Worm (Caenorhabditis elegans) whole organism, mixed stage, embryonic: ENCODE data around the gene F56H9.8.

Source experiments
- elt-3 ChIP-seq: fragments of 150-350 bp; optimal IDR thresholded peaks from 2 replicates; lab custom pipeline; 2014; ENCODE audit warnings: missing biosample characterization, missing genetic modification characterization
- flh-1 ChIP-seq: fragments of 200-800 bp; sonication (Bioruptor generic); optimal IDR thresholded peaks from 2 replicates; lab custom pipeline; 2018; ENCODE audit warnings: mild to moderate bottlenecking, missing genetic modification characterization, moderate library complexity, missing compliant biosample characterization
- zip-8 ChIP-seq: fragments of 150-350 bp; optimal IDR thresholded peaks from 2 replicates; lab custom pipeline; 2014; ENCODE audit warnings: missing biosample characterization, missing genetic modification characterization

DNA sequence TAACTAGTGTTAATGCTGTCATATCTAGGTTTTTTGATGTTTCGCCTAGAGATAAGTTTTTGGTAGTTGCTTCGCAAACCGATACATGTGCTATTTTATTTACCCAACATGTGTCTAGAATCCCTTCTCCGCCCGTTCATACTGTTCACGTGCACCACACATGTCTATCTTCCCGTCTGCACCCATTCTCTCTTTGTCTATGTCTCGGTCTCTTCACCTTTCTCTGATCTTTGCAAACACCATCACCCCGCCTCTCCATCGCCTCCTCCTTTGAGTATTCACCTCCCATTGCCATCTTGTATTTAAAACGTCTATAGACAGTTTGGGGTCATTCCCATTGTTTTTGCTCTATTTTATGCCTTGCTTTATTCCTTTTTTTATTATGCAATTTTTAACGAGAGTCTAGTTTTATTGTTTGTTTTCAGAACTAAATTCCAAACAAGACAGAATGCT lies 7.3 kb upstream of the F56H9.8 start, which contains the start of gene F56H9.2:
- TF ChIP-seq elt-3 = peak; percentile 61
- TF ChIP-seq zip-8 = no peak
- no peak for TF ChIP-seq flh-1 (GFP tag; lab: Kevin White, UChicago)
